Worm (Caenorhabditis elegans) whole organism, late embryonic: ENCODE measurements around the gene ncx-9.

Experiments used
- C08G9.2 ChIP-seq: sonication (generic microtip); optimal IDR thresholded peaks from 2 replicates; lab custom pipeline; 2016; ENCODE audit warnings: mild to moderate bottlenecking, missing genetic modification characterization, moderate library complexity, missing compliant biosample characterization
- C38D4.7 ChIP-seq: fragments of 200-800 bp; sonication (Bioruptor generic); optimal IDR thresholded peaks from 2 replicates; lab custom pipeline; 2018; ENCODE audit warnings: mild to moderate bottlenecking, missing genetic modification characterization, moderate library complexity, missing compliant biosample characterization
- F13H6.1 ChIP-seq: sonication (generic microtip); optimal IDR thresholded peaks from 2 replicates; lab custom pipeline; 2016; ENCODE audit warnings: missing genetic modification characterization, missing compliant biosample characterization
- K02D7.2 ChIP-seq: sonication (generic microtip); optimal IDR thresholded peaks from 2 replicates; lab custom pipeline; 2017; ENCODE audit warnings: mild to moderate bottlenecking, missing genetic modification characterization, missing compliant biosample characterization
- T23F11.4 ChIP-seq: fragments of 200-800 bp; sonication (Bioruptor generic); optimal IDR thresholded peaks from 2 replicates; lab custom pipeline; 2018; ENCODE audit warnings: mild to moderate bottlenecking, missing genetic modification characterization, missing compliant biosample characterization
- Y22D7AL.16 ChIP-seq: sonication (generic microtip); optimal IDR thresholded peaks from 2 replicates; lab custom pipeline; 2016; ENCODE audit warnings: missing genetic modification characterization, missing compliant biosample characterization
- ama-1 ChIP-seq: fragments of 150-350 bp; optimal IDR thresholded peaks from 2 replicates; lab custom pipeline; 2014
- ceh-19 ChIP-seq: fragments of 200-800 bp; sonication (Bioruptor generic); optimal IDR thresholded peaks from 2 replicates; lab custom pipeline; 2018; ENCODE audit warnings: mild to moderate bottlenecking, missing genetic modification characterization, missing compliant biosample characterization
- ceh-30 ChIP-seq: fragments of 150-350 bp; optimal IDR thresholded peaks from 2 replicates; lab custom pipeline; 2014; ENCODE audit warnings: missing biosample characterization, missing genetic modification characterization
- ceh-31 ChIP-seq: sonication (generic microtip); optimal IDR thresholded peaks from 2 replicates; lab custom pipeline; 2016; ENCODE audit warnings: missing genetic modification characterization, missing compliant biosample characterization
- ceh-6 ChIP-seq: fragments of 200-800 bp; sonication (Bioruptor generic); optimal IDR thresholded peaks from 2 replicates; lab custom pipeline; 2018; ENCODE audit warnings: mild to moderate bottlenecking, missing genetic modification characterization, missing compliant biosample characterization
- ceh-9 ChIP-seq: sonication (generic microtip); optimal IDR thresholded peaks from 2 replicates; lab custom pipeline; 2016; ENCODE audit warnings: mild to moderate bottlenecking, missing genetic modification characterization, inconsistent platforms, missing compliant biosample characterization
- elt-2 ChIP-seq: sonication (generic microtip); optimal IDR thresholded peaks from 2 replicates; lab custom pipeline; 2016; ENCODE audit warnings: missing genetic modification reagents, missing genetic modification characterization, missing compliant biosample characterization
- ets-4 ChIP-seq: sonication (generic microtip); optimal IDR thresholded peaks from 2 replicates; lab custom pipeline; 2016; ENCODE audit warnings: missing genetic modification characterization, missing compliant biosample characterization
- fax-1 ChIP-seq: sonication (generic microtip); optimal IDR thresholded peaks from 2 replicates; lab custom pipeline; 2016; ENCODE audit warnings: missing genotype, missing genetic modification characterization, missing compliant biosample characterization
- fkh-10 ChIP-seq: fragments of 150-350 bp; optimal IDR thresholded peaks from 2 replicates; lab custom pipeline; 2014; ENCODE audit warnings: missing biosample characterization, missing genetic modification reagents, missing genetic modification characterization
- fkh-6 ChIP-seq: sonication (generic microtip); optimal IDR thresholded peaks from 2 replicates; lab custom pipeline; 2016; ENCODE audit warnings: missing genetic modification characterization, missing compliant biosample characterization
- hlh-13 ChIP-seq: fragments of 200-800 bp; sonication (Bioruptor generic); optimal IDR thresholded peaks from 2 replicates; lab custom pipeline; 2018; ENCODE audit warnings: mild to moderate bottlenecking, missing genetic modification characterization, missing compliant biosample characterization
- lim-6 ChIP-seq: sonication (generic microtip); optimal IDR thresholded peaks from 2 replicates; lab custom pipeline; 2016; ENCODE audit warnings: missing genetic modification characterization, missing compliant biosample characterization
- lin-11 ChIP-seq: fragments of 200-800 bp; sonication (Bioruptor generic); optimal IDR thresholded peaks from 2 replicates; lab custom pipeline; 2018; ENCODE audit warnings: mild to moderate bottlenecking, missing genetic modification characterization, missing compliant biosample characterization
- mec-3 ChIP-seq: sonication (generic microtip); optimal IDR thresholded peaks from 2 replicates; lab custom pipeline; 2016; ENCODE audit warnings: borderline replicate concordance, missing genetic modification characterization, missing compliant biosample characterization
- nfya-1 ChIP-seq: sonication (generic microtip); optimal IDR thresholded peaks from 2 replicates; lab custom pipeline; 2017; ENCODE audit warnings: missing genetic modification characterization, mild to moderate bottlenecking, missing compliant biosample characterization, antibody characterized with exemption, moderate library complexity
- nhr-232 ChIP-seq: sonication (generic microtip); optimal IDR thresholded peaks from 2 replicates; lab custom pipeline; 2016; ENCODE audit warnings: missing genetic modification characterization, missing compliant biosample characterization
- npax-4 ChIP-seq: sonication (generic microtip); optimal IDR thresholded peaks from 2 replicates; lab custom pipeline; 2016; ENCODE audit warnings: missing genetic modification characterization, missing compliant biosample characterization
- odd-2 ChIP-seq: sonication (generic microtip); optimal IDR thresholded peaks from 2 replicates; lab custom pipeline; 2017; ENCODE audit warnings: antibody characterized with exemption, mild to moderate bottlenecking, missing genetic modification characterization, missing compliant biosample characterization
- pag-3 ChIP-seq: sonication (generic microtip); optimal IDR thresholded peaks from 2 replicates; lab custom pipeline; 2016; ENCODE audit warnings: missing compliant biosample characterization, missing genetic modification characterization, borderline replicate concordance
- pat-9 ChIP-seq: fragments of 200-800 bp; sonication (Bioruptor generic); optimal IDR thresholded peaks from 2 replicates; lab custom pipeline; 2018; ENCODE audit warnings: mild to moderate bottlenecking, missing genetic modification characterization, moderate library complexity, missing compliant biosample characterization
- pax-1 ChIP-seq: fragments of 150-350 bp; optimal IDR thresholded peaks from 2 replicates; lab custom pipeline; 2014; ENCODE audit warnings: missing biosample characterization, missing genetic modification characterization
- pha-2 ChIP-seq: sonication (generic microtip); optimal IDR thresholded peaks from 2 replicates; lab custom pipeline; 2017; ENCODE audit warnings: mild to moderate bottlenecking, missing genetic modification characterization, missing compliant biosample characterization
- pha-4 ChIP-seq: fragments of 150-350 bp; optimal IDR thresholded peaks from 2 replicates; lab custom pipeline; 2018; ENCODE audit warnings: missing biosample characterization, missing genetic modification reagents, missing genetic modification characterization
- pros-1 ChIP-seq: fragments of 150-350 bp; optimal IDR thresholded peaks from 2 replicates; lab custom pipeline; 2014; ENCODE audit warnings: missing biosample characterization, missing genetic modification reagents, missing genetic modification characterization
- tbx-7 ChIP-seq: sonication (generic microtip); optimal IDR thresholded peaks from 2 replicates; lab custom pipeline; 2016; ENCODE audit warnings: missing genotype, missing genetic modification characterization, missing compliant biosample characterization
- unc-3 ChIP-seq, 2 experiments: fragments of 200-800 bp in 1 of 2; sonication (Bioruptor generic) in 1 of 2; sonication (generic microtip) in 1 of 2; conservative IDR thresholded peaks in 1 of 2; optimal IDR thresholded peaks in 1 of 2; 2 replicates each; pipeline versions ENCODE4 v1.3.6 to Lab custom; 2016 to 2022; ENCODE audit warnings: missing compliant biosample characterization in 2 of 2, missing genetic modification characterization in 2 of 2, missing genetic modification reagents in 1 of 2
- unc-42 ChIP-seq: sonication (generic microtip); optimal IDR thresholded peaks from 2 replicates; lab custom pipeline; 2016; ENCODE audit warnings: missing genotype, missing genetic modification characterization, missing compliant biosample characterization
- unc-55 ChIP-seq: sonication (generic microtip); optimal IDR thresholded peaks from 2 replicates; lab custom pipeline; 2017; ENCODE audit warnings: missing biosample characterization, missing genetic modification reagents, missing genetic modification characterization
- unc-86 ChIP-seq: sonication (generic microtip); optimal IDR thresholded peaks from 2 replicates; lab custom pipeline; 2016; ENCODE audit warnings: missing genetic modification characterization, missing compliant biosample characterization
- zip-5 ChIP-seq: sonication (generic microtip); optimal IDR thresholded peaks from 2 replicates; lab custom pipeline; 2016; ENCODE audit warnings: missing genetic modification characterization, missing compliant biosample characterization
- ztf-16 ChIP-seq: sonication (generic microtip); optimal IDR thresholded peaks from 2 replicates; lab custom pipeline; 2017; ENCODE audit warnings: missing genetic modification characterization, missing compliant biosample characterization

ncx-9 gene

DNA sequence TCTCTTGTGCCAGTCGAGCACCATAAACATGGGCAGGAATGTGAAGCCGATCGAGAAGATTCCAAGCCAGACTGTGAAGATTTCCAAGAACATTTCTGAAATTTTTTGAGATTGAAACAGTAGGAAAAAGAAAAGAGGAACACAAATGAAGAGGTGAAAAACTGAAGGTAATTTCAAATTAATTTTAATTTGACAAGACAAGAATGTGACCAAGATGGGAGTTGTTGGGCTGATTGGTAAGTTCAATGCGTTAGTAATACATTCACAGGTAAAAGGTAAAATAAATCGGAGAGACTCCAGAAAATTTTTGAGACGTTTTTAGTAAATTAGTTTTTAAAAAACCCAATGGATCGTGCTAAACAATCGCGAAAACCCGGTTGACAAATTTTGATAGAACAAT lies 35.7 kb upstream of the ncx-9 start, which contains the start of gene swt-7:
Gene swt-7, minus strand, starts transcription at position 101 of the 400 bp plus-strand sequence.
- no peak for TF ChIP-seq fax-1 (tag; lab: Kevin White, UChicago)
- no peak for TF ChIP-seq pha-4 (tag; lab: Kevin White, UChicago)
- TF ChIP-seq pag-3 (tag; lab: Kevin White, UChicago): no peak
- TF ChIP-seq C38D4.7 (GFP tag; lab: Kevin White, UChicago): no peak
- TF ChIP-seq nfya-1: no peak
- no peak for TF ChIP-seq mec-3 (tag; lab: Kevin White, UChicago)
- no peak for TF ChIP-seq pros-1 (tag; lab: Kevin White, UChicago)
- no peak for TF ChIP-seq pha-2 (tag; lab: Kevin White, UChicago)
- no peak for TF ChIP-seq ceh-9 (tag; lab: Kevin White, UChicago)
- no peak for TF ChIP-seq zip-5 (tag; lab: Kevin White, UChicago)
- no peak for TF ChIP-seq pax-1 (tag; lab: Kevin White, UChicago)
- TF ChIP-seq ceh-31 (tag; lab: Kevin White, UChicago): no peak
- TF ChIP-seq npax-4 (tag; lab: Kevin White, UChicago): no peak
- TF ChIP-seq Y22D7AL.16 (tag; lab: Kevin White, UChicago): no peak
- no peak for TF ChIP-seq ceh-19
- TF ChIP-seq ceh-30 (tag; lab: Kevin White, UChicago): no peak
- TF ChIP-seq unc-86 (tag; lab: Kevin White, UChicago): no peak
- no peak for TF ChIP-seq tbx-7 (tag; lab: Kevin White, UChicago)
- TF ChIP-seq unc-55 (GFP tag; lab: Kevin White, UChicago): no peak
- TF ChIP-seq odd-2 (tag; lab: Kevin White, UChicago): no peak
- TF ChIP-seq, all 69 proteins: peak for 0

DNA sequence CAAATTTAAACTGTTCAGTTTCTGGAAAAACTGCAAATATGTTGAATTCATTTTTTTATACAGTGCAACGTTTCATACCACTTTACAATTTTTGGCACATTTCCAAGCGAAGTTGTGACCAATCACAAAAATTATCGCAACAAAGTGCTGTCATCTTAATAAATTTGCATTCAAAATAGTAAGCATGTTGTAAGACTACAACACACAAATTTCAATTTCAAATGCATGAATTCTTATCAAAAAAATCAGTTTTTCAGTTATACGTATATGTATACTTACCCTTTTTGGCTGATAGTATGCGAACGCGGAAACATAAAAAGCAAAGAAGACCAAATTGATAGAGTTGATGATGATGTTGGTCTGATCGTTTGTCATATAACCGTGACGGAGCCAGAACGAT lies 35.2 kb upstream of the ncx-9 start:
- TF ChIP-seq lin-11 (tag; lab: Kevin White, UChicago) (no peak), unc-42 (tag; lab: Kevin White, UChicago) (no peak), unc-3 (GFP tag; conservative IDR thresholded peaks at IDR 0.05; lab: Robert Waterston, UW) (no peak), unc-3 (tag; optimal IDR thresholded peaks at IDR 0.05; lab: Kevin White, UChicago) (no peak), K02D7.2 (no peak), ceh-30 (tag; lab: Kevin White, UChicago) (no peak), C08G9.2 (tag; lab: Kevin White, UChicago) (no peak), pat-9 (tag; lab: Kevin White, UChicago) (no peak), ama-1 (lab: Kevin White, UChicago) (no peak), ceh-31 (tag; lab: Kevin White, UChicago) (no peak), ceh-6 (no peak), Y22D7AL.16 (tag; lab: Kevin White, UChicago) (no peak), hlh-13 (GFP tag; lab: Kevin White, UChicago) (no peak), nhr-232 (no peak), fkh-6 (tag; lab: Kevin White, UChicago) (no peak)

DNA sequence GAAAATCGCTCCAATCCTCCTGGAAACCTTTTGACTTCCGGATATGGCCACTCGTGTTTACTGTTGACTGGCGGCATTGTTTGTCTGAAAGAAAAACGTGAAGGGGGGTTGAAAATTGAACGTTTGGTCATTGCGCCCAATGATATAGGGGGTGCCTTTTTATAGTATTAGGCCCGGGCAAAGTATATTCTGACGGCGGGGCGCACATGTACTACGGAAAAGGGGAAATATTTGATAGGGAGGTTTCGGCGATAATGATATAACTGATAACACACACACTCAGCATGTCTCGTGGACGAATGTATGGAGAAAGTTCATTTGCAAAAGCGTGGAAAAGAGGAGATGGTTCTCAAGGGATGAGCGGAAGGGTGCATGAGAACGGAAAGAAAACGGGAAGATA lies 32.6 kb upstream of the ncx-9 start, which contains the start of gene cpt-4:
Gene cpt-4, minus strand, starts transcription at position 84 of the 400 bp plus-strand sequence.
- no peak for TF ChIP-seq unc-86 (tag; lab: Kevin White, UChicago)
- TF ChIP-seq lim-6 (tag; lab: Kevin White, UChicago): no peak
- no peak for TF ChIP-seq Y22D7AL.16 (tag; lab: Kevin White, UChicago)
- no peak for TF ChIP-seq hlh-13 (GFP tag; lab: Kevin White, UChicago)
- peak; percentile 89 for TF ChIP-seq elt-2 (tag; lab: Kevin White, UChicago)

DNA sequence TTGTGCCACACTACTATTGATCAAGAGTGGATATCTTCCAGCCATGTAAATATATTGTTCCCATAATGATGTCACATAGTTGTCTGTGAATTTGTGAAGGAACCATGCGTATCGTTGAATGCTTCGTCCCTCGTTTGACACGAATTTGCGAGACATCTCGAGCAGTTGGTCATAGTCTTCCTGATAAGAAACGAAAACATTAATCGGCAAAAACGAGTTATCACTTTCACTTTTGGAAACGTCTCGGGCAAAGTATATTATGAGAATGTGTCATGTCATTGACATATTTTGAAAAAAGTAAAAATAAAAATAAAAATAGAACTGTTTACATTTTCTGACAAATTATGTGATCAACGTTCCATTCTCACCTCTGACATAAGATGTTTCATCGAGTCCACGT lies 31.4 kb upstream of the ncx-9 start:
- TF ChIP-seq elt-2 (tag; lab: Kevin White, UChicago) (peak; percentile 18), ets-4 (tag; lab: Kevin White, UChicago) (no peak), ztf-16 (tag; lab: Kevin White, UChicago) (no peak), F13H6.1 (tag; lab: Kevin White, UChicago) (no peak), T23F11.4 (no peak), fkh-10 (GFP tag; lab: Kevin White, UChicago) (no peak)
